Worm (Caenorhabditis elegans) whole organism, midembryonic: ENCODE data around the gene unc-105.

Source experiments
- flt-1 ChIP-seq: fragments of 200-800 bp; sonication (Bioruptor generic); IDR thresholded peaks from 2 replicates; pipeline ENCODE4 v1.3.6; 2022; ENCODE audit warnings: missing genetic modification characterization, missing compliant biosample characterization
- klf-2 ChIP-seq: fragments of 200-800 bp; sonication (Bioruptor generic); conservative IDR thresholded peaks from 2 replicates; pipeline ENCODE4 v1.3.6; 2022; ENCODE audit warnings: missing genetic modification reagents, missing genetic modification characterization, missing compliant biosample characterization
- ref-1 ChIP-seq: fragments of 200-800 bp; sonication (Bioruptor generic); conservative IDR thresholded peaks from 2 replicates; pipeline ENCODE4 v1.3.6; 2022; ENCODE audit warnings: missing genetic modification reagents, missing genetic modification characterization, missing compliant biosample characterization
- ztf-23 ChIP-seq: fragments of 200-800 bp; sonication (Bioruptor generic); IDR thresholded peaks from 2 replicates; pipeline ENCODE4 v1.3.6; 2022; ENCODE audit warnings: missing genetic modification reagents, missing genetic modification characterization, missing compliant biosample characterization

ce11 chrII:8170374-8170773 is 54.1 kb downstream of the unc-105 start, which contains the start of gene T05C12.11:
- no peak for TF ChIP-seq ref-1 (GFP tag; lab: Robert Waterston, UW)
- TF ChIP-seq ztf-23 (GFP tag; lab: Robert Waterston, UW) = no peak
- TF ChIP-seq klf-2 = no peak
- TF ChIP-seq flt-1 (GFP tag; lab: Robert Waterston, UW) = no peak
